Fruit fly (Drosophila melanogaster): Measurements from ENCODE around the gene CG11109.

Gene CG11109

DNA sequence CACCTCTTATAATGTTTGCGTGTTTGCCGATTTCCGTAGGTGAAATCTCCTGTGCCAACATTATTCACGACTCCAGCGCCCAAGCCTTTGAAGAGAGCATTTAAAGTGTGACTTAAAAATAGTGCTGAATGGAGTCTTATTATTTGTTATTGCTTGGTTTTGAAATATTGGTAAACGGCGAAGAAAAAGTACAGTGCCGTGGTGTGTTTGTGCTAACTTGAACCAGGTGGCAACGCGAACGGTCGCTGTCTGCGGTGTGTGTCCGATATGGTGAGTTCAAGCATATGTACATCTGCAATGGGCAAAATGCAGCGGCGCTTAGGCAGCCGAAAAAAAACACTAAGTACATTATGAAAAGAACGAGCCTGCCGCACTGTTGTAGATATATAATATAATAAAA lies 5.9 kb downstream of the CG11109 start (continued):
- peak; percentile 96 for TF ChIP-seq CG14710 (tag; optimal IDR thresholded peaks at IDR 0.05)
- TF ChIP-seq MBD-R2 (GFP tag; IDR thresholded peaks at IDR 0.05) = peak; percentile 19; the same call in 1 of the 2 replicates
- peak; percentile 43 for TF ChIP-seq pzg (GFP tag; optimal IDR thresholded peaks at IDR 0.05)
- TF ChIP-seq HLHmδ (GFP tag; optimal IDR thresholded peaks at IDR 0.05) = peak; percentile 23
- no peak for TF ChIP-seq oc (tag; optimal IDR thresholded peaks at IDR 0.05)
- peak; percentile 15 for TF ChIP-seq CG4617 (GFP tag; optimal IDR thresholded peaks at IDR 0.05; ENCODE audit: borderline replicate concordance)
- TF ChIP-seq Med (GFP tag) = peak; percentile 50

- TF ChIP-seq chn (GFP tag; optimal IDR thresholded peaks at IDR 0.05) (peak; percentile 100), HmgD (GFP tag; optimal IDR thresholded peaks at IDR 0.05) (peak; percentile 100), D19B (GFP tag; optimal IDR thresholded peaks at IDR 0.05) (peak; percentile 98), CG2116 (GFP tag; optimal IDR thresholded peaks at IDR 0.05) (peak; percentile 98), Sry-δ (GFP tag; optimal IDR thresholded peaks at IDR 0.05) (peak; percentile 89), pzg (GFP tag; optimal IDR thresholded peaks at IDR 0.05) (peak; percentile 79), CG42726 (GFP tag; IDR thresholded peaks at IDR 0.05; ENCODE audit: partially characterized antibody) (peak; percentile 46; the same call in 1 of the 2 replicates), dmrt11E (tag; optimal IDR thresholded peaks at IDR 0.05) (peak; percentile 100), ERR (GFP tag; optimal IDR thresholded peaks at IDR 0.05) (peak; percentile 99), sna (GFP tag; IDR thresholded peaks at IDR 0.05; ENCODE audit: partially characterized antibody) (peak; percentile 39; the same call in 1 of the 2 replicates), CG1233 (GFP tag; optimal IDR thresholded peaks at IDR 0.05) (peak; percentile 100), CG3838 (GFP tag; optimal IDR thresholded peaks at IDR 0.05) (peak; percentile 99), CG11456 (GFP tag; IDR thresholded peaks at IDR 0.05) (peak; percentile 100), CG11247 (GFP tag; IDR thresholded peaks at IDR 0.05) (peak; percentile 100), onecut (GFP tag; IDR thresholded peaks at IDR 0.05) (peak; percentile 99), klu (GFP tag; IDR thresholded peaks at IDR 0.05) (peak; percentile 100), CG8089 (GFP tag; optimal IDR thresholded peaks at IDR 0.05) (peak; percentile 100), Xbp1 (GFP tag; optimal IDR thresholded peaks at IDR 0.05) (peak; percentile 100), jigr1 (GFP tag; IDR thresholded peaks at IDR 0.05) (peak; percentile 100), MBD-R2 (GFP tag; IDR thresholded peaks at IDR 0.05) (peak; percentile 99), lab (GFP tag; optimal IDR thresholded peaks at IDR 0.05) (peak; percentile 100), pfk (GFP tag; optimal IDR thresholded peaks at IDR 0.05) (peak; percentile 74), CG4820 (GFP tag; optimal IDR thresholded peaks at IDR 0.05) (peak; percentile 99), CG13287 (GFP tag; IDR thresholded peaks at IDR 0.05; ENCODE audit: partially characterized antibody) (peak; percentile 47), CG9215 (GFP tag; IDR thresholded peaks at IDR 0.05) (peak; percentile 99), CG7556 (GFP tag; optimal IDR thresholded peaks at IDR 0.05) (peak; percentile 100), CG31365 (tag; optimal IDR thresholded peaks at IDR 0.05) (peak; percentile 96), shn (GFP tag; optimal IDR thresholded peaks at IDR 0.05) (peak; percentile 100), cad (GFP tag; optimal IDR thresholded peaks at IDR 0.05) (no peak), CG12155 (GFP tag; optimal IDR thresholded peaks at IDR 0.05) (peak; percentile 99), croc (GFP tag; conservative IDR thresholded peaks at IDR 0.05) (peak; percentile 100), Oli (tag; optimal IDR thresholded peaks at IDR 0.05) (peak; percentile 100), Aef1 (GFP tag; IDR thresholded peaks at IDR 0.05) (peak; percentile 100), ham (GFP tag; IDR thresholded peaks at IDR 0.05) (peak; percentile 99), CG4854 (GFP tag; optimal IDR thresholded peaks at IDR 0.05) (peak; percentile 100), ATbp (GFP tag; optimal IDR thresholded peaks at IDR 0.05) (peak; percentile 100), her (GFP tag; optimal IDR thresholded peaks at IDR 0.05) (peak; percentile 98), CG3995 (GFP tag; optimal IDR thresholded peaks at IDR 0.05) (peak; percentile 90), CG12236 (GFP tag; optimal IDR thresholded peaks at IDR 0.05) (peak; percentile 100), sqz (GFP tag; optimal IDR thresholded peaks at IDR 0.05) (peak; percentile 99), insv (GFP tag; optimal IDR thresholded peaks at IDR 0.05) (peak; percentile 84 to 89), Lim3 (GFP tag; IDR thresholded peaks at IDR 0.05) (peak; percentile 100), CG4707 (GFP tag; optimal IDR thresholded peaks at IDR 0.05) (peak; percentile 98)
Observed at dm6 chr3L:22878723-22879343, 6.8 kb downstream of the CG11109 start, which contains the start of the genes Chro and Ssl1. Gene Chro, minus strand, starts transcription at chr3L:22878984. Gene Ssl1, plus strand, starts transcription at chr3L:22879089.

Measured in whole organism, embryonic.